Fruit fly (Drosophila melanogaster): Measurements from ENCODE around the gene CG5892.
A peak's percentile ranks its signal among the peaks of the same experiment; 100 is the strongest.

Gene CG5892

DNA sequence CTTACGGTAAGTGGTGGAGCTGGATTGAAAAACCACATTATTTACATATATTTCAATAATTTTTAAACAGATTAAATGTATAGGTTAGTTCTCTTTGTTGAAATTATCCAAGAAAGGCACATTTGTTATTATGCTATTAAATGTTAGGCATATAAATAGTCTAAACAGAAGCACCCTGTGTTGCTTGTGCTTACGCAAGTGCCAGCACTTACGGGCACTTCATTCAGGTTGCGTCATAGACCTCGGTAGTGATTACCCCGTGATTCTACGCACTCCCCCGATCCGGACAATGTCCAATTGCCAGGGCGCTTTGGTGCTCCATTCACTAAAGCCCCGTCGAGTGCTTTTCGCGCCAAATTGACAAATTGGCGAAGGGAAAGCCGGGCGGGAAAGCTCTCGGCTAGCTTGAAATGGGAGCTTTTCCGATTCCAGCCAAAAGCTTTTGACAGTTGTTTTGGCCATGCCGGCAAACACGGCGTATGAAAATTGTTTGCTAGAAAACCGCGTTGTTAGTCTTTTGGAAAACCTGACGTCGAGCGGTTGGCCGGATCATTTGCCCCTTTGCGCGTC, 4.2 kb downstream of the CG5892 start, which contains the start of gene ETHR:
TSS of gene ETHR (plus strand) at position 520 of the 570 bp plus-strand sequence.
- TF ChIP-seq Mnt (GFP tag; optimal IDR thresholded peaks at IDR 0.05) (peak; percentile 30), tj (GFP tag; optimal IDR thresholded peaks at IDR 0.05) (peak; percentile 11), CG5204 (GFP tag; optimal IDR thresholded peaks at IDR 0.05) (no peak), CG1620 (GFP tag; optimal IDR thresholded peaks at IDR 0.05) (no peak), bab1 (GFP tag; optimal IDR thresholded peaks at IDR 0.05) (no peak), CG33017 (tag; optimal IDR thresholded peaks at IDR 0.05) (peak; percentile 63), CG14711 (tag; optimal IDR thresholded peaks at IDR 0.05) (peak; percentile 21), kay (GFP tag; ENCODE audit: borderline replicate concordance) (peak; percentile 83), CG12768 (GFP tag; optimal IDR thresholded peaks at IDR 0.05) (peak; percentile 89), Crg-1 (GFP tag; optimal IDR thresholded peaks at IDR 0.05) (peak; percentile 26), cic (GFP tag; optimal IDR thresholded peaks at IDR 0.05) (peak; percentile 100), pad (GFP tag; optimal IDR thresholded peaks at IDR 0.05) (no peak), Clk (GFP tag; optimal IDR thresholded peaks at IDR 0.05) (peak; percentile 29), CG11617 (GFP tag; optimal IDR thresholded peaks at IDR 0.05) (peak; percentile 73), ovo (GFP tag; optimal IDR thresholded peaks at IDR 0.05) (no peak), Hr96 (GFP tag; optimal IDR thresholded peaks at IDR 0.05) (peak; percentile 14), toe (GFP tag; optimal IDR thresholded peaks at IDR 0.05) (peak; percentile 34), CG7045 (GFP tag; optimal IDR thresholded peaks at IDR 0.05) (peak; percentile 8), CG7101 (tag; optimal IDR thresholded peaks at IDR 0.05) (peak; percentile 47), cnc (optimal IDR thresholded peaks at IDR 0.05) (no peak)

DNA sequence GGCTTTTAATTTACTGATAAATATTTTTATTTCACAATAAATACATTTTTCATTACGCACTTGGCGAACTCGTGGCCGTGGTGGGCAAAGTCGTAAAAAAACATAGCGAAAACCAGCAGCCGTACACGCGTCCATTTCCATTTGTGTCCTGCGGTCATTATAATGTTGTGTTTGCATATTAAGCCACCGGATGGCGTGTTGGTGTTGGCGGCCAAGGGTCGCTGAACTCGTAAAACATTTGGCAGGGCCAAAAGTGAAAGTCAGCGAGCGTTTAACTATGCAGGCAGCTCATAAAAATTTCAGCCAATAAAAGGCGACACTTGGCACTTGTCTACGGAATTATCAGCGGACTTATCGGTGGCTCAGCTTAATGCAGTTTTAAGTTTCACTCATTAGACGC, 10.1 kb downstream of the CG5892 start:
- no peak for TF ChIP-seq toe (GFP tag; optimal IDR thresholded peaks at IDR 0.05)
- TF ChIP-seq cic (GFP tag; optimal IDR thresholded peaks at IDR 0.05): no peak
- TF ChIP-seq tj (GFP tag; optimal IDR thresholded peaks at IDR 0.05): no peak
- no peak for TF ChIP-seq CG11617 (GFP tag; optimal IDR thresholded peaks at IDR 0.05)
- TF ChIP-seq CG1620 (GFP tag; optimal IDR thresholded peaks at IDR 0.05): no peak
- TF ChIP-seq Crg-1 (GFP tag; optimal IDR thresholded peaks at IDR 0.05): no peak
- no peak for TF ChIP-seq bab1 (GFP tag; optimal IDR thresholded peaks at IDR 0.05)
- TF ChIP-seq CG33017 (tag; optimal IDR thresholded peaks at IDR 0.05): no peak
- TF ChIP-seq CG12768 (GFP tag; optimal IDR thresholded peaks at IDR 0.05): no peak
- TF ChIP-seq pad (GFP tag; optimal IDR thresholded peaks at IDR 0.05): no peak
- TF ChIP-seq CG7101 (tag; optimal IDR thresholded peaks at IDR 0.05): no peak
- no peak for TF ChIP-seq kay (GFP tag; ENCODE audit: borderline replicate concordance)
- no peak for TF ChIP-seq Mnt (GFP tag; optimal IDR thresholded peaks at IDR 0.05)
- TF ChIP-seq Clk (GFP tag; optimal IDR thresholded peaks at IDR 0.05): no peak
- TF ChIP-seq Hr96 (GFP tag; optimal IDR thresholded peaks at IDR 0.05): no peak
- TF ChIP-seq CG7045 (GFP tag; optimal IDR thresholded peaks at IDR 0.05): no peak
- TF ChIP-seq cnc (optimal IDR thresholded peaks at IDR 0.05): no peak

dm6 chr3R:21254296-21254695, 11.9 kb downstream of the CG5892 start:
- no peak for TF ChIP-seq CG11617 (GFP tag; optimal IDR thresholded peaks at IDR 0.05)
- TF ChIP-seq tj (GFP tag; optimal IDR thresholded peaks at IDR 0.05): no peak
- no peak for TF ChIP-seq CG7045 (GFP tag; optimal IDR thresholded peaks at IDR 0.05)
- TF ChIP-seq kay (GFP tag; ENCODE audit: borderline replicate concordance): no peak
- TF ChIP-seq CG7101 (tag; optimal IDR thresholded peaks at IDR 0.05): no peak
- TF ChIP-seq CG1620 (GFP tag; optimal IDR thresholded peaks at IDR 0.05): no peak
- no peak for TF ChIP-seq Clk (GFP tag; optimal IDR thresholded peaks at IDR 0.05)
- no peak for TF ChIP-seq CG33017 (tag; optimal IDR thresholded peaks at IDR 0.05)
- no peak for TF ChIP-seq toe (GFP tag; optimal IDR thresholded peaks at IDR 0.05)
- TF ChIP-seq Crg-1 (GFP tag; optimal IDR thresholded peaks at IDR 0.05): no peak
- TF ChIP-seq CG14711 (tag; optimal IDR thresholded peaks at IDR 0.05): no peak

DNA sequence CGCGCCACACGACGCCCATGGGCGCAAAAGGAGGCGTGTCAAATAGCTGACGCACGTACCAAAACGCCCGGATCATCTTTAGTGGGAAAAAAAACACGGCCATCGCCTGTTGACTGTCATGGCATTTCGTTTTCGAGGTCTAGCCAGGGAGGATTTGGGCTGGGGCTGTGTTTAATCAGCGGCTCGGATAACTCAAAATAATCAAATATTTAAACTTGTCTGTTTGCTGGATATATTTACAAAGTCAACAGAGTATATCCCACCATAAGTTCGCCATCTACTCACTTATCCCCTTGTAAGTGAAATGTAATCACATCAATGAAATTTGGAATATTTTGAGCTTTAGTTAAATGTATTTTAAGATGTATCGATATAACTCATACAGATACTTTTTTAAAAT, 18.4 kb downstream of the CG5892 start:
- no peak for TF ChIP-seq CG7101 (tag; optimal IDR thresholded peaks at IDR 0.05)
- TF ChIP-seq bab1 (GFP tag; optimal IDR thresholded peaks at IDR 0.05): no peak
- TF ChIP-seq CG11617 (GFP tag; optimal IDR thresholded peaks at IDR 0.05): no peak
- no peak for TF ChIP-seq cnc (optimal IDR thresholded peaks at IDR 0.05)
- TF ChIP-seq toe (GFP tag; optimal IDR thresholded peaks at IDR 0.05): no peak
- TF ChIP-seq CG14711 (tag; optimal IDR thresholded peaks at IDR 0.05): no peak
- no peak for TF ChIP-seq kay (GFP tag; ENCODE audit: borderline replicate concordance)
- no peak for TF ChIP-seq Hr96 (GFP tag; optimal IDR thresholded peaks at IDR 0.05)
- no peak for TF ChIP-seq tj (GFP tag; optimal IDR thresholded peaks at IDR 0.05)

DNA sequence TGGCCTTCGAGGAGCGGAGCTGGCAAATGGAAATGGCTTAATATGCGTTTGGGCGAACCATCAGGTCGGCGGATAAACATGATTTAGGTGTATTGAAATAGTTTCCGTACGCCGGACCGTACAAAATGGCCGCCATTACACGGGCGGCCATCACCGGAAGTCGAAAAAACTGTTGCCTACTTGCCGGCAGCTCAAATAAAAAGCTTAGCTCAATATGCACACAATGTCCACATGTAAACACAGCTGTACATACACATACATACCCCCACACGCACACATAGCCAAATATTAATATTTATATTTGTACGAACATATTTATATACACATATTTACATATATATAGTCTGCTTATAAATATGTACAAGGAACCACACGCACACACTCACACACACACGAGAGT, 20.8 kb downstream of the CG5892 start:
- TF ChIP-seq Clk (GFP tag; optimal IDR thresholded peaks at IDR 0.05): no peak
- peak; percentile 1 for TF ChIP-seq bab1 (GFP tag; optimal IDR thresholded peaks at IDR 0.05)

DNA sequence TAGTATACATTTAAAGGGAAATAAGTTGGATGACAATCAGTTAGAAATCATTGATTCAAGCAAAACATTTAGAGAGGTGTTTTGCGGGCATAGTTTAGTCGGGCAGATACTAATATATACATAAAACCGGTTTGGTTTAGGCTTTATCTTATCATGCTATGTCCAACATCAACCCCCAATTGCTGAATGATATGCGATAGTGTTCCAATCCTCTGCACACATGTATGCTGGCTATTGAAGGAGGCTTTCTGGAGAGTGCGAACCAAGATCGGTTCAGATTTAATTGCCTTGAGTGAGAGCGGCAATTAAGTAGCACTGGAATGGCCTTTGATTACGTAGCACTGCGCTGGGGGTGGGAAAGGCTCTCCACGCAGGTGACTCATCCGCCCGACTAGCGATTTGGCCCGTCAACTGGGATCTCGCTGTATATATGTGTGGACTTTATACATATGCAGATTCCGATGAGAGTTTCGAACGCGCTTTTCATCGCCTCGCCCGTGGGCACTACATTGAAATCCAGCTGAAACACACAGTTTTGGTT, 25.6 kb downstream of the CG5892 start:
- peak; percentile 19 for TF ChIP-seq CG12768 (GFP tag; optimal IDR thresholded peaks at IDR 0.05)
- no peak for TF ChIP-seq CG7101 (tag; optimal IDR thresholded peaks at IDR 0.05)
- no peak for TF ChIP-seq CG5204 (GFP tag; optimal IDR thresholded peaks at IDR 0.05)
- no peak for TF ChIP-seq CG1620 (GFP tag; optimal IDR thresholded peaks at IDR 0.05)
- TF ChIP-seq cnc (optimal IDR thresholded peaks at IDR 0.05): no peak
- TF ChIP-seq kay (GFP tag; ENCODE audit: borderline replicate concordance): peak; percentile 32
- no peak for TF ChIP-seq ovo (GFP tag; optimal IDR thresholded peaks at IDR 0.05)
- no peak for TF ChIP-seq Crg-1 (GFP tag; optimal IDR thresholded peaks at IDR 0.05)
